Fruit fly (Drosophila melanogaster) whole organism, adult: Measurements from ENCODE around the gene CG11768.

Experiments used
- CG11617 ChIP-seq: fragments of 200-800 bp; sonication (Bioruptor generic); optimal IDR thresholded peaks from 2 replicates; lab custom pipeline; 2017; ENCODE audit warnings: mild to moderate bottlenecking, missing biosample characterization, missing genetic modification reagents, missing genetic modification characterization
- CG12768 ChIP-seq: fragments of 200-800 bp; sonication (Bioruptor generic); optimal IDR thresholded peaks from 2 replicates; lab custom pipeline; 2017; ENCODE audit warnings: missing biosample characterization, missing genetic modification characterization, mild to moderate bottlenecking, moderate library complexity, missing genetic modification reagents
- CG14711 ChIP-seq: fragments of 200-800 bp; sonication (Bioruptor generic); optimal IDR thresholded peaks from 2 replicates; lab custom pipeline; 2018; ENCODE audit warnings: missing biosample characterization, mild to moderate bottlenecking, missing genetic modification characterization, moderate library complexity
- CG1620 ChIP-seq: fragments of 200-800 bp; sonication (Bioruptor generic); optimal IDR thresholded peaks from 2 replicates; lab custom pipeline; 2016; ENCODE audit warnings: missing biosample characterization, missing genetic modification characterization
- CG33017 ChIP-seq: fragments of 200-800 bp; sonication (Bioruptor generic); optimal IDR thresholded peaks from 2 replicates; lab custom pipeline; 2018; ENCODE audit warnings: missing biosample characterization, mild to moderate bottlenecking, missing genetic modification characterization, moderate library complexity
- CG5204 ChIP-seq: fragments of 200-800 bp; sonication (Bioruptor generic); optimal IDR thresholded peaks from 2 replicates; lab custom pipeline; 2016; ENCODE audit warnings: missing biosample characterization, missing genetic modification characterization
- CG7045 ChIP-seq: fragments of 200-800 bp; sonication (Bioruptor generic); optimal IDR thresholded peaks from 2 replicates; lab custom pipeline; 2017; ENCODE audit warnings: missing biosample characterization, mild to moderate bottlenecking, missing genetic modification characterization
- CG7101 ChIP-seq: fragments of 200-800 bp; sonication (Bioruptor generic); optimal IDR thresholded peaks from 2 replicates; lab custom pipeline; 2018; ENCODE audit warnings: missing biosample characterization, mild to moderate bottlenecking, missing genetic modification characterization, moderate library complexity
- Clk ChIP-seq: fragments of 200-800 bp; sonication (Bioruptor generic); optimal IDR thresholded peaks from 2 replicates; lab custom pipeline; 2017; ENCODE audit warnings: missing biosample characterization, missing genetic modification characterization
- Crg-1 ChIP-seq: fragments of 200-800 bp; sonication (Bioruptor generic); optimal IDR thresholded peaks from 2 replicates; lab custom pipeline; 2016; ENCODE audit warnings: missing biosample characterization, missing genetic modification characterization
- Hr96 ChIP-seq: fragments of 200-800 bp; sonication (Bioruptor generic); optimal IDR thresholded peaks from 2 replicates; lab custom pipeline; 2016; ENCODE audit warnings: missing biosample characterization, missing genetic modification characterization
- Mnt ChIP-seq: fragments of 200-800 bp; sonication (Bioruptor generic); optimal IDR thresholded peaks from 2 replicates; lab custom pipeline; 2016; ENCODE audit warnings: missing biosample characterization, mild to moderate bottlenecking, missing genetic modification characterization
- bab1 ChIP-seq: fragments of 200-800 bp; sonication (Bioruptor generic); optimal IDR thresholded peaks from 3 replicates; lab custom pipeline; 2019; ENCODE audit warnings: missing biosample characterization, mild to moderate bottlenecking, missing genetic modification characterization, moderate library complexity
- cic ChIP-seq: fragments of 200-800 bp; sonication (Bioruptor generic); optimal IDR thresholded peaks from 2 replicates; lab custom pipeline; 2017; ENCODE audit warnings: missing biosample characterization, mild to moderate bottlenecking, missing genetic modification characterization, moderate library complexity
- cnc ChIP-seq, 2 experiments: fragments of >200 bp; optimal IDR thresholded peaks; 2 replicates each; lab custom pipeline; 2017
- kay ChIP-seq: fragments of 200-800 bp; sonication (Bioruptor generic); peaks from one replicate; lab custom pipeline; 2016; ENCODE audit warnings: missing biosample characterization, missing genetic modification characterization, borderline replicate concordance
- ovo ChIP-seq: fragments of 200-800 bp; sonication (Bioruptor generic); optimal IDR thresholded peaks from 2 replicates; lab custom pipeline; 2016; ENCODE audit warnings: missing biosample characterization, missing genetic modification characterization
- pad ChIP-seq: fragments of 200-800 bp; sonication (Bioruptor generic); optimal IDR thresholded peaks from 3 replicates; lab custom pipeline; 2017; ENCODE audit warnings: missing biosample characterization, missing genetic modification characterization, mild to moderate bottlenecking, moderate library complexity, missing genetic modification reagents
- tj ChIP-seq: fragments of 200-800 bp; sonication (Bioruptor generic); optimal IDR thresholded peaks from 3 replicates; lab custom pipeline; 2017; ENCODE audit warnings: missing biosample characterization, mild to moderate bottlenecking, missing genetic modification characterization, moderate library complexity
- toe ChIP-seq: fragments of 200-800 bp; sonication (Bioruptor generic); optimal IDR thresholded peaks from 2 replicates; lab custom pipeline; 2016; ENCODE audit warnings: missing biosample characterization, missing genetic modification characterization

The CG11768 gene

DNA sequence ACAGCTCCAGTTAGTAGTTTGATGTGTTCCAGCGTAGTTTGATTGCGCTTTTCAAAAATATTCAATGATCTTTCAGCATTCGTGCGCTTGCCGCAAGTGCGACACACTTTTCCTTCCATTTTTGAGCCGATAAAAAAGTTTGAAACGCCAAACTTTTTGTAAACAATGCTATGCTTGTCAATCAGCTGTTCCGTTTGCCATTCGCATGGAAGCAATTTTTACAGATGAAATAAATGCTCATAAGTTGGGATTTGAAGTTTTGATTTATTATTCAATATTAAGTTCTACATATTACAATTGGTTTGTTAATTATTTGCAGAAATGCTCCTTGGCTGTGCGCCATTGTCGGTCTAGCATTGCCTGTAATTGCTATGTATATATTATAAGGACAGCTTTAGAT lies 38.5 kb downstream of the CG11768 start, which contains the start of gene ranshi:
Gene ranshi (minus strand): TSS at position 152 of the 400 bp plus-strand sequence.
- TF ChIP-seq Hr96 (no peak), kay (peak; percentile 39)

DNA sequence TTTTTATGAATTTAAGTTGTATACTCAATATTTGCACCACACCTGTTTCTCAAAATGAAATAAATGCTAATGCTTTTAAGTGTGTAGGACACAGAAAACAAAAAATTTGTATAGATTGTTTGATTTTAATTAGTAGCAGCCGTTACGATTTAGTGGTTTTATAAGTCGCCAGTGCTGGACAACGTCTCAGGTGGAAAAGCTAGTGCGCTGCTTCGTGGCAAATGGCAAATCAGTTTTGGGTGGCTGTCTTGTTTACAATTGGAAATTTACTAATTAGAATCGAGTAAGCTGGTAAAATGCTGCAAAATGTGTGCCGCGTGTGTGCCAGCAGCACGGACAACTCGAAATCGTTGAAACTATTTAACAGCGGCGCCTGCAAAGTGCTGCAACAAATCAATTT lies 41.4 kb downstream of the CG11768 start, which contains the start of gene CG8159:
Gene CG8159 (plus strand): TSS at position 223 of the 400 bp plus-strand sequence.
- TF ChIP-seq CG33017 (tag; lab: Kevin White, UChicago) (no peak), CG7101 (tag; lab: Kevin White, UChicago) (peak; percentile 25), Mnt (peak; percentile 19), kay (no peak)

DNA sequence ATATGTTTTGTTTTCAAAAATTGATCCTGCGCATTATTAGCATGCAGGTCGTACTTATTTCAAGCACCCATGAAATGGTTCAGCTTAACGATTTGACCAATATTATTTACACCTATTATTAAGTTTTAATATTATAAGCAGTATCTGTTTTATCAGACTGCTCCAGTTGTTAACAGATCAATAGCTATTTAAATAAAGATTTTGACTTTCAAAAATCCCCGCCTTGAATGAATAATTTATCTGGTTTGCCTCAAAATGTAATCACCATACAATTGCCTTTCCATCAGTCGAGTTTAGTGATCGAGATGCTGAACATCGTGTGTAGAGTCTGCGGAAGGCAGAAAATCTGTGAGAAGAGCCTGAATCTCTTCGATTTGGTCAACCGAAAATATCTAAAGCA lies 42.8 kb downstream of the CG11768 start, which contains the start of gene ouib:
Gene ouib (plus strand): TSS at position 301 of the 400 bp plus-strand sequence.
- TF ChIP-seq pad (GFP tag; lab: Kevin White, UChicago) (no peak), kay (peak; percentile 73)

DNA sequence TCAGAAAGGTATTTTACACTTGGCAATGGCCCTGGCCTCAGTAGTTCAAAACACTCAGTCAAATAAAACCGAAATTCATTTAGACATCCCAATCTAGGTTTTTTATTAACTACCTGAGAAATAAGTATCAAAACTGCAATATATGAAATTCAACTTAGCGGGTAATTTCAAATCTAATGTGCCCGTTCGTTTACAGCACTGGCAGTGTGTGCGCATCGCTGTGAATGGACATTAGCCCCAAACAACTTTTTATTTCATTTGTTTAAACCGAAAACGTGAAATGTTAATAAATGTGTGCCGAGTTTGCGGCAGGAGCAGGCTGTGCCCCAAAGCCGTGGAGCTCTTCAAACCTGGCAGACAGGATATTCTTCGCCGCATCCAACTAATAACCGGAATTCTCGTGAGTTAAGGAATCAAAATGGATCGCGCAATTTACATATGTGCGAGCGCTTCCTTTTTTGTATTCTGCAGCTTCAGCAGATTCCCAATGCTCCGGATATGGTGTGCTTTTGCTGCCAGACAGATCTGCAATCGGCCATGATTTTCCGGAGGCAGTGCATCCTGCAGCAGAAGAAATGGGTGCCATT lies 44.9 kb downstream of the CG11768 start, which contains the start of gene nom:
Gene nom (plus strand): TSS at position 213 of the 587 bp plus-strand sequence.
- TF ChIP-seq kay (no peak), cnc (optimal IDR thresholded peaks at IDR 0.05; lab: Kevin White, UChicago) (no peak), tj (peak; percentile 58), CG33017 (tag; lab: Kevin White, UChicago) (no peak), cic (GFP tag; lab: Kevin White, UChicago) (no peak), Mnt (no peak), Hr96 (no peak)

DNA sequence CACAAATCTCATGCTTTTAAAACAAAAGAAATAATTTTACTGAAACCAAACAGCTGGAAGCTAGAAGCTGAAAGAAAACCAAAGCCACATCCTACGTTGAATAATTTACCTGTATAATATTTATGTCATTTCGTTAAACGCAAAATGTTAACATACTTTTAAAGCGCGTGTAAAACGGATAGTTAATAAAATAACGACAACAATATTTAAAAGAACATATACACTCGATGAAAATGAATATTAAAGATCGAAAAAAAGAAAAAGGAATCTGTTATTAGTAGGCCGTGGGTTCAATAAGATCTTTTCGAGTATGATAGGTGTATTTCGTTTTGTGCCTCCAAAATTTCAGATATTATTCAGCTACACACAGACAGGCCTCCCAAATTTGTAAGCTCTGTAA lies 46.9 kb downstream of the CG11768 start, which contains the start of gene CG8136:
Gene CG8136 (plus strand): TSS at position 301 of the 400 bp plus-strand sequence.
- peak; percentile 47 for TF ChIP-seq kay
- TF ChIP-seq toe (GFP tag; lab: Kevin White, UChicago), result no peak

DNA sequence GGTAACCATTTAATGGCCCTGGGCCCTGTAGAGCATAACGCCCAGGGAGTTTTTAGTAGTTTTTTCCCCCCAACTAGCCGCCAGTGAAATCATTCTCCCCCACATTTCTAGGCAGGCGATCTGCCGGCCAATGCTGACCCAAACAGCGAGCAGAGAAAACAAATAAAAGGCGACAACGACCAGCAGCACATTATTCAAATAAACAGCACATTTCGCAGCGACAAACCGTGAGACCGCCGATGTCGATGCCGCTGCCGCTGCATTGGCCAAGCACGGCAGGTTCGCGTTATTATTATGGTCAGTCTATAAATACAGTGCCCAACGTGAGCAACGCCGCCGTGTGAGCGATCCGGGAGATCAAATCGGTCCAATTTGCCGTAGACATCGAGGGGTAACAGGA lies 49.1 kb downstream of the CG11768 start, which contains the start of gene CG11760:
Gene CG11760 (plus strand): TSS at position 301 of the 400 bp plus-strand sequence.
- no peak for TF ChIP-seq CG7045 (GFP tag; lab: Kevin White, UChicago)
- TF ChIP-seq cnc (optimal IDR thresholded peaks at IDR 0.05; lab: Kevin White, UChicago), result no peak
- no peak for TF ChIP-seq toe (GFP tag; lab: Kevin White, UChicago)
- no peak for TF ChIP-seq tj
- no peak for TF ChIP-seq CG1620 (GFP tag; lab: Kevin White, UChicago)
- no peak for TF ChIP-seq pad (GFP tag; lab: Kevin White, UChicago)
- TF ChIP-seq CG12768 (GFP tag; lab: Kevin White, UChicago), result no peak
- no peak for TF ChIP-seq CG33017 (tag; lab: Kevin White, UChicago)
- no peak for TF ChIP-seq CG11617 (GFP tag; lab: Kevin White, UChicago)
- TF ChIP-seq CG7101 (tag; lab: Kevin White, UChicago), result no peak
- no peak for TF ChIP-seq Mnt
- TF ChIP-seq Crg-1 (GFP tag; lab: Kevin White, UChicago), result no peak
- no peak for TF ChIP-seq cic (GFP tag; lab: Kevin White, UChicago)
- TF ChIP-seq ovo (GFP tag; lab: Kevin White, UChicago), result no peak

DNA sequence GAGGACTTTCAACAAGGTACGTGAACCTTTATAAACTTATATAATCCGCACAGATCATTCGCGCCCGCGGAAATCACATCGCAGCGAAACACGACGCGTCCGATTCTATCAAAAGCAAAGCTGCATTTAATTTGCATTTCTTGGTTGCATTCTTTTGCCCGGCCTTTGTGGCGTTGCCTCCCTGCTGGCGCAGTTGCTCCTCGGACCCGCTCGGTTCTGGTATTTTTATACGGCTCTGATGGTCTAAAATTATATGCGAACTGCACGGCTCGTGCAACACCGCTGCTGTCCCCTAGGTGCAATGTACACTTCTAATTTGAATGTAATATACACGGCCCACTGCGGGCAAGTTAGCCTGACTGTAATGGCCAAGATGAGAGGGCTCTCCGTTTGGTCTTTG lies 49.6 kb downstream of the CG11768 start, which contains the start of gene Cks85A:
Gene Cks85A (minus strand): TSS at position 101 of the 400 bp plus-strand sequence.
- TF ChIP-seq Hr96, result peak; percentile 25
- no peak for TF ChIP-seq CG1620 (GFP tag; lab: Kevin White, UChicago)
- peak; percentile 4 for TF ChIP-seq kay
- TF ChIP-seq CG7045 (GFP tag; lab: Kevin White, UChicago), result no peak
- no peak for TF ChIP-seq CG11617 (GFP tag; lab: Kevin White, UChicago)
- peak; percentile 46 for TF ChIP-seq toe (GFP tag; lab: Kevin White, UChicago)

DNA sequence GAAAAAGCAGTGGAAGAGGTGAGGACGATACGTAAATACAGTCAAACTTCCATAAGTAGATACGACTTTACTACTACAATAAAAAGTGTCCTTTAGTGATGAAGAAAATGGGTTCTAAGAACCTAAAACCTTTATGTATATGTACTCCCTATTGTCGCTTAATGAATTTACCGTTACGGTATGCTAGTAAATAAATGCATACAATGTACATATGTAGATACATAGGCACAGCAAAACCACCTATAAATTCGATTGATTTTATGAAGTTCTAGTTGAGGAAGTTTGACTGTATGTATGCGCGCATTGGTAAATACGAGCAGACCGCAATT lies 51.5 kb downstream of the CG11768 start:
- TF ChIP-seq bab1 (GFP tag; lab: Kevin White, UChicago) (peak; percentile 12), CG7045 (GFP tag; lab: Kevin White, UChicago) (no peak)

DNA sequence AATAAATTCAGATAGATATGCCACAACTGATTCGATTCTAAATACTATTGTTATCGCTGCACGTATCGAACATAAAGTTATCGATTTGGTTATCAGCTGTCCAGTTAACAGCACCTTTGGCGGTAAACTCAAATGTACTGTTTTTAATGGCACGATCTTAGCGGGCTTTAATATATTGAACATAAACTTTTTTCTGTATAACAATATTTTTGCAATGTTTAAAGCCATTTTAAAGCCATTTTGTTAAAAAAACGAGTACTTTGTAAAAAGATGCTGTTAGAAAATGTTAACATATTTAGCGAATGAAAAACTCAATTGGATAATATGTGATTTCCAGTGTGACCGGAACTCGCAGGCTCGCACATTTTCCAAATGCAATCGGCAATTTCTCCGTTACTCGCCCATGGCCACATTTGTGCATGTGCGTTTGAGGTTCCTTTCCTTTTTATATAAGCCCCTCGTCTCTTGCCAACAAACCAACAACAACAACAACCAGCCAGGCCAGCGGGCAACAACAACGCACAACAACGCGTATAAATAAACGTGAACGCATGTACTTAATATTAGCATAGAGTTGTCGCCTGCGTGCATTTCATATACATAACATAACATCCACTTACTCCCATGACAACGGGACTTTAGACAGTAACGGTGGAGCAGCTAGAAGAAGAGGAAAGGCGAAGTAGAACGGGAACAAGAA lies 52.0 kb downstream of the CG11768 start, which contains the start of gene TMEM216:
Gene TMEM216 (plus strand): TSS at position 393 of the 700 bp plus-strand sequence.
- TF ChIP-seq CG33017 (tag; lab: Kevin White, UChicago) (peak; percentile 34), cnc (optimal IDR thresholded peaks at IDR 0.05; lab: Kevin White, UChicago) (no peak), Crg-1 (GFP tag; lab: Kevin White, UChicago) (no peak), CG7101 (tag; lab: Kevin White, UChicago) (no peak), kay (no peak), pad (GFP tag; lab: Kevin White, UChicago) (peak; percentile 63), CG1620 (GFP tag; lab: Kevin White, UChicago) (no peak), bab1 (GFP tag; lab: Kevin White, UChicago) (no peak), CG12768 (GFP tag; lab: Kevin White, UChicago) (no peak), CG7045 (GFP tag; lab: Kevin White, UChicago) (no peak), cic (GFP tag; lab: Kevin White, UChicago) (no peak), Hr96 (no peak), CG11617 (GFP tag; lab: Kevin White, UChicago) (no peak), tj (no peak), CG5204 (GFP tag; lab: Kevin White, UChicago) (no peak), toe (GFP tag; lab: Kevin White, UChicago) (no peak), ovo (GFP tag; lab: Kevin White, UChicago) (peak; percentile 97), CG14711 (tag; lab: Kevin White, UChicago) (peak; percentile 85), Mnt (peak; percentile 95), Clk (GFP tag; lab: Kevin White, UChicago) (no peak)
